Fruit fly (Drosophila melanogaster): ENCODE measurements around the gene fd3F.

fd3F gene

DNA sequence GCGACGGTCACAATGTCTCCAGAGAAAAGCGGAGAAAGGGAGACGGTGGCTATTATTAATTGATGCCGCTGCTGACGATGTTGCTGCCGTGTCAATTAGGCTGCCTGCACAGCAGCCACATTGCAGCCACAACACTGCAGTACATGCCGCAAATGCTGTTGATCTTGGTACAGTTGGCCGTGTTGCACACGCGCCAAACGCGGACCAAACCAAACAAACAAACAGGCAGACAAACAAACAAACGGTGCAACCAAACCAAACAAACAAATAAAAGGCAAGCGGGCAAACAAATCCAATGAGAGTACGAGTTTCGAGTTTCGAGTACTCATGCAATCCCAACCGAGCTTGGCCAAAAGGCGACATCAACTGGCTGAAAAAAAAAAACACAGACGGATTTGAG lies 30.1 kb downstream of the fd3F start (continued):
- TF ChIP-seq CG15696 (tag; optimal IDR thresholded peaks at IDR 0.05) (peak; percentile 67), CG14710 (tag; optimal IDR thresholded peaks at IDR 0.05) (peak; percentile 28), NC2β (GFP tag; optimal IDR thresholded peaks at IDR 0.05) (no peak), tna (GFP tag; IDR thresholded peaks at IDR 0.05; ENCODE audit: partially characterized antibody) (no peak), zen (tag; optimal IDR thresholded peaks at IDR 0.05) (peak; percentile 34), kah (GFP tag; optimal IDR thresholded peaks at IDR 0.05) (no peak), CG15479 (GFP tag; optimal IDR thresholded peaks at IDR 0.05) (peak; percentile 7), CG4424 (GFP tag; optimal IDR thresholded peaks at IDR 0.05) (no peak)

DNA sequence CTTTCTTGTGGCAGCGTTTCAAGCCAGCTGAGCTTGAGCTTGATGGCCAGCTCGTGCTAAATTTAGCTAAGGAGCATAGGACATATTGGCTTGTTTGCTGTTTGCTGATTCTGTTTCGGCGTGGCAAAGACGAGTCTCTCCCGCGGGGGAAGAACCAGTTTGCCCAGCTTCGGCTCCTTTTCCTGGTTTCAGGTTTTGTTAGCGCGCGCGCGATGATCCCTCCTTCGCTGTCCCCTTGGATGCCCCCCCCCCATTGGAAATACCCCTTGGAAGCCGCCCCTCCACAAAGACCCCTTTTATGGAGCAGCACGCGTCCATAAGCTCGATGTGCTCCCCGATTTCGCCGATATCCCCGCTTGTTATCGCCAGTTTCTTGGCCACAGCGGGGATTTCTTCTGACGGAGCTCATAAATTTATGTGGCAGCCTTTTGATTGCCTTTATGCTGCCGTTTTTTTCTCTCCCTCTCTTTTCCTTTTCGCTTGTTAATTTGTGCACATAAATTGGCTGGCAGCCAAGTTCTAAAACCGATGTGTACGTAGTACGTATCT lies 31.1 kb downstream of the fd3F start:
- TF ChIP-seq nom (GFP tag; optimal IDR thresholded peaks at IDR 0.05) (peak; percentile 59), Gsc (GFP tag; IDR thresholded peaks at IDR 0.05) (no peak)

DNA sequence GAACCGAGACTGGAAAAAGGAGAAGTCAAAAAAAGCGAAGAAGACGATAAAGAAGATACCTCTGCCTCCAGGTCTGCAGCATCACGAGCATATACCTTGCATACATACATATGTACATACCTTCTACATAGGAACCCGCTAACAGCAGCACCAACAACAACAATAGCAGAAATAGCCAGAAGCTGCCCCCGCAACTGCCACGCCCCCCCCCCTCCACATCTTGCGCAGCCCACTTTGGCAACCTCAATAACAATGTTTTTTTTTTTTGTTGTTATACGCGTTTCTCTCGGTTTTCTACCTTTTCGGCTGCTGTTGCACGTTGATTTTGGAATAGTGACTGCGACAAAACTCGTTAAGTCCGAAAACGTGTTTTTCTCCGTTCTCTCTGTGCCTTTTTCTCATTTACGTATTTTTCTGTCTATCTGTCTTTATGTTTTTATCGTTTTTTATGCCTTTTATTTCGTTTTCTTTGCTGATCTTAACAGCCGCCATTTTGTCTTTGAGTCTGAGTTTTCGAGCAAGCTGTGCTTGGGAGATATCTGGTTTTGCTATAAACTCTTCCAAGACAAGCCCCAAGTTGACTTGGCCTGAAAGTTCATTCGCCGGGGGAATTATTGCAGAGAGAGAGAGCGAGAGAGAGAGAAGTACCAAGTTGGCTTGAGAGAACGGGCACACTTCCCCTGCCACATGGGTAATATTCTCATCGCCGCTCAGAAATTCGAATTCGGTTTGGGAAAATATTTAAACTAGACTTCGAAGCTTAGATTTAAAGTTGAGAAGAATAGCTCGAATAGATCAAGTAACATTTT lies 33.0 kb downstream of the fd3F start:
- peak; percentile 31 for TF ChIP-seq phol (tag; optimal IDR thresholded peaks at IDR 0.05)
- peak; percentile 100 for TF ChIP-seq pros (GFP tag; optimal IDR thresholded peaks at IDR 0.05)
- peak; percentile 3 for TF ChIP-seq pita (GFP tag; optimal IDR thresholded peaks at IDR 0.05)
- TF ChIP-seq kni (GFP tag; optimal IDR thresholded peaks at IDR 0.05), result peak; percentile 11
- no peak for TF ChIP-seq CG6254 (GFP tag; optimal IDR thresholded peaks at IDR 0.05)
- no peak for TF ChIP-seq gsb (GFP tag; IDR thresholded peaks at IDR 0.05)
- TF ChIP-seq chinmo (GFP tag; IDR thresholded peaks at IDR 0.05; ENCODE audit: partially characterized antibody), result peak; percentile 77; the same call in 1 of the 4 replicates
- TF ChIP-seq CG17568 (GFP tag; optimal IDR thresholded peaks at IDR 0.05), result no peak
- peak; percentile 48 for TF ChIP-seq abd-A (tag; optimal IDR thresholded peaks at IDR 0.05)
- TF ChIP-seq insv (GFP tag; optimal IDR thresholded peaks at IDR 0.05), result no peak
- peak; percentile 74 for TF ChIP-seq CG9437 (GFP tag; optimal IDR thresholded peaks at IDR 0.05)
- TF ChIP-seq CG6791 (GFP tag; IDR thresholded peaks at IDR 0.05; ENCODE audit: partially characterized antibody), result no peak
- peak; percentile 90 for TF ChIP-seq CG18011 (GFP tag; optimal IDR thresholded peaks at IDR 0.05)
- TF ChIP-seq sqz (GFP tag; optimal IDR thresholded peaks at IDR 0.05), result peak; percentile 60
- peak; percentile 12 for TF ChIP-seq oc (tag; optimal IDR thresholded peaks at IDR 0.05)
- TF ChIP-seq psq (GFP tag; optimal IDR thresholded peaks at IDR 0.05), result peak; percentile 47
- TF ChIP-seq Drgx (GFP tag; IDR thresholded peaks at IDR 0.05), result peak; percentile 45
- TF ChIP-seq bab2 (GFP tag; optimal IDR thresholded peaks at IDR 0.05), result no peak
- TF ChIP-seq bsh (GFP tag; optimal IDR thresholded peaks at IDR 0.05), result peak in 1 of 2 experiments; percentile 41
- TF ChIP-seq sr (GFP tag; IDR thresholded peaks at IDR 0.05), result peak; percentile 57; the same call in 2 of the 3 replicates
- peak; percentile 64 for TF ChIP-seq CG12769 (tag; optimal IDR thresholded peaks at IDR 0.05)
- peak; percentile 89 for TF ChIP-seq nom (GFP tag; optimal IDR thresholded peaks at IDR 0.05)
- TF ChIP-seq CG6175 (GFP tag; IDR thresholded peaks at IDR 0.05), result peak; percentile 70; the same call in 2 of the 3 replicates
- TF ChIP-seq Hey (tag; optimal IDR thresholded peaks at IDR 0.05), result no peak
- TF ChIP-seq CG8290 (GFP tag; optimal IDR thresholded peaks at IDR 0.05), result no peak
- TF ChIP-seq CG8290 (tag; optimal IDR thresholded peaks at IDR 0.05), result no peak
- TF ChIP-seq yki (optimal IDR thresholded peaks at IDR 0.05), result peak; percentile 31
- peak; percentile 77 to 87 for TF ChIP-seq Trl (optimal IDR thresholded peaks at IDR 0.05)
- TF ChIP-seq Trl (GFP tag; optimal IDR thresholded peaks at IDR 0.05), result no peak

All from whole organism, embryonic.